Fruit fly (Drosophila melanogaster) whole organism, embryonic: Measurements from ENCODE around the gene Dtg.

ENCODE experiments used
- B-H2 ChIP-seq: fragments of 200-800 bp; sonication (Bioruptor generic); optimal IDR thresholded peaks from 2 replicates; lab custom pipeline; 2018; ENCODE audit warnings: missing biosample characterization, mild to moderate bottlenecking, missing genetic modification characterization
- CG10462 ChIP-seq: fragments of 200-800 bp; sonication (Bioruptor generic); optimal IDR thresholded peaks from 2 replicates; lab custom pipeline; 2016; ENCODE audit warnings: missing biosample characterization, missing genetic modification characterization
- CG10565 ChIP-seq: fragments of 200-800 bp; sonication (Bioruptor generic); optimal IDR thresholded peaks from 3 replicates; lab custom pipeline; 2016; ENCODE audit warnings: missing biosample characterization, mild to moderate bottlenecking, missing genetic modification characterization
- CG11093 ChIP-seq: fragments of 200-800 bp; sonication (Bioruptor generic); IDR thresholded peaks from 3 replicates; pipeline ENCODE4 v1.3.6; 2022; ENCODE audit warnings: missing biosample characterization, missing genetic modification characterization
- CG11456 ChIP-seq: fragments of 200-800 bp; sonication (Bioruptor generic); IDR thresholded peaks from 3 replicates; pipeline ENCODE4 v1.3.6; 2022; ENCODE audit warnings: missing biosample characterization, missing genetic modification characterization
- CG12236 ChIP-seq: fragments of 200-800 bp; sonication (Bioruptor generic); optimal IDR thresholded peaks from 2 replicates; lab custom pipeline; 2016; ENCODE audit warnings: missing biosample characterization, missing genetic modification characterization
- CG13894 ChIP-seq: fragments of 200-800 bp; sonication (Bioruptor generic); optimal IDR thresholded peaks from 3 replicates; lab custom pipeline; 2018; ENCODE audit warnings: missing biosample characterization, mild to moderate bottlenecking, missing genetic modification characterization, moderate library complexity
- CG14441 ChIP-seq: fragments of 200-800 bp; sonication (Bioruptor generic); IDR thresholded peaks from 2 replicates; pipeline ENCODE4 v1.3.6; 2022; ENCODE audit warnings: missing biosample characterization, missing genetic modification characterization
- CG14667 ChIP-seq: fragments of 200-800 bp; sonication (Bioruptor generic); IDR thresholded peaks from 2 replicates; pipeline ENCODE4 v1.3.6; 2022; ENCODE audit warnings: missing biosample characterization, missing genetic modification characterization
- CG15696 ChIP-seq: fragments of 200-800 bp; sonication (Bioruptor generic); optimal IDR thresholded peaks from 2 replicates; lab custom pipeline; 2019; ENCODE audit warnings: missing biosample characterization, mild to moderate bottlenecking, missing genetic modification characterization, moderate library complexity
- CG16815 ChIP-seq: fragments of 200-800 bp; sonication (Bioruptor generic); optimal IDR thresholded peaks from 3 replicates; lab custom pipeline; 2017; ENCODE audit warnings: missing biosample characterization, mild to moderate bottlenecking, missing genetic modification characterization
- CG2120 ChIP-seq: fragments of 200-800 bp; sonication (Bioruptor generic); optimal IDR thresholded peaks from 3 replicates; lab custom pipeline; 2016; ENCODE audit warnings: missing biosample characterization, missing genetic modification characterization
- CG2202 ChIP-seq: fragments of 200-800 bp; sonication (Bioruptor generic); optimal IDR thresholded peaks from 2 replicates; lab custom pipeline; 2018; ENCODE audit warnings: missing biosample characterization, mild to moderate bottlenecking, missing genetic modification characterization
- CG31365 ChIP-seq: fragments of 200-800 bp; sonication (Bioruptor generic); optimal IDR thresholded peaks from 2 replicates; lab custom pipeline; 2018; ENCODE audit warnings: missing biosample characterization, mild to moderate bottlenecking, missing genetic modification characterization
- CG32767 ChIP-seq: fragments of 200-800 bp; sonication (Bioruptor generic); IDR thresholded peaks from 2 replicates; pipeline ENCODE4 v1.3.6; 2022; ENCODE audit warnings: missing biosample characterization, missing genetic modification characterization
- CG33557 ChIP-seq: fragments of 200-800 bp; sonication (Bioruptor generic); optimal IDR thresholded peaks from 2 replicates; lab custom pipeline; 2019; ENCODE audit warnings: missing biosample characterization, mild to moderate bottlenecking, missing genetic modification characterization, moderate library complexity
- CG34376 ChIP-seq: fragments of 200-800 bp; sonication (Bioruptor generic); optimal IDR thresholded peaks from 2 replicates; lab custom pipeline; 2018; ENCODE audit warnings: missing biosample characterization, mild to moderate bottlenecking, missing genetic modification characterization
- CG42726 ChIP-seq: fragments of 200-800 bp; sonication (Bioruptor generic); IDR thresholded peaks from 2 replicates; pipeline ENCODE4 v1.3.6; 2022; ENCODE audit warnings: missing biosample characterization, missing genetic modification characterization; ENCODE audit not compliant: partially characterized antibody
- CG4360 ChIP-seq: fragments of 200-800 bp; sonication (Bioruptor generic); IDR thresholded peaks from 2 replicates; pipeline ENCODE4 v1.3.6; 2022; ENCODE audit warnings: missing biosample characterization, missing genetic modification characterization
- CG4404 ChIP-seq: fragments of 200-800 bp; sonication (Bioruptor generic); IDR thresholded peaks from 2 replicates; pipeline ENCODE4 v1.3.6; 2022; ENCODE audit warnings: missing biosample characterization, missing genetic modification characterization
- CG4424 ChIP-seq: fragments of 200-800 bp; sonication (Bioruptor generic); optimal IDR thresholded peaks from 3 replicates; lab custom pipeline; 2016; ENCODE audit warnings: missing biosample characterization, missing genetic modification characterization
- CG4707 ChIP-seq: fragments of 200-800 bp; sonication (Bioruptor generic); optimal IDR thresholded peaks from 2 replicates; lab custom pipeline; 2018; ENCODE audit warnings: missing biosample characterization, mild to moderate bottlenecking, missing genetic modification characterization, moderate library complexity
- CG4730 ChIP-seq: fragments of 200-800 bp; sonication (Bioruptor generic); IDR thresholded peaks from 2 replicates; pipeline ENCODE4 v1.3.6; 2022; ENCODE audit warnings: missing biosample characterization, missing genetic modification characterization
- CG6272 ChIP-seq: fragments of 200-800 bp; sonication (Bioruptor generic); IDR thresholded peaks from 2 replicates; pipeline ENCODE4 v1.3.6; 2022; ENCODE audit warnings: missing biosample characterization, missing genetic modification characterization
- CG7357 ChIP-seq: fragments of 200-800 bp; sonication (Bioruptor generic); IDR thresholded peaks from 3 replicates; pipeline ENCODE4 v1.3.6; 2022; ENCODE audit warnings: missing biosample characterization, missing genetic modification characterization
- CG8388 ChIP-seq: fragments of 200-800 bp; sonication (Bioruptor generic); optimal IDR thresholded peaks from 2 replicates; lab custom pipeline; 2019; ENCODE audit warnings: missing biosample characterization, mild to moderate bottlenecking, missing genetic modification characterization, moderate library complexity
- CG8478 ChIP-seq: fragments of >200 bp; optimal IDR thresholded peaks from 2 replicates; lab custom pipeline; 2018
- CG9932 ChIP-seq: fragments of 200-800 bp; sonication (Bioruptor generic); IDR thresholded peaks from 2 replicates; pipeline ENCODE4 v1.3.6; 2022; ENCODE audit warnings: missing biosample characterization, missing genetic modification characterization
- Dp ChIP-seq: fragments of 200-800 bp; sonication (Bioruptor generic); optimal IDR thresholded peaks from 2 replicates; lab custom pipeline; 2018; ENCODE audit warnings: missing biosample characterization, mild to moderate bottlenecking, missing genetic modification characterization, moderate library complexity
- Drgx ChIP-seq: fragments of 200-800 bp; sonication (Bioruptor generic); IDR thresholded peaks from 2 replicates; pipeline ENCODE4 v1.3.6; 2022; ENCODE audit warnings: missing biosample characterization, missing genetic modification characterization
- Ets65A ChIP-seq: fragments of 200-800 bp; sonication (Bioruptor generic); peaks from one replicate; lab custom pipeline; 2016; ENCODE audit warnings: missing biosample characterization, missing genetic modification characterization
- Fer3 ChIP-seq: fragments of 200-800 bp; sonication (Bioruptor generic); optimal IDR thresholded peaks from 2 replicates; lab custom pipeline; 2018; ENCODE audit warnings: missing biosample characterization, mild to moderate bottlenecking, missing genetic modification characterization, moderate library complexity
- Hr3 ChIP-seq: fragments of 200-800 bp; sonication (Bioruptor generic); optimal IDR thresholded peaks from 3 replicates; lab custom pipeline; 2016; ENCODE audit warnings: missing biosample characterization, missing genetic modification characterization
- Lim3 ChIP-seq: fragments of 200-800 bp; sonication (Bioruptor generic); IDR thresholded peaks from 2 replicates; pipeline ENCODE4 v1.3.6; 2022; ENCODE audit warnings: missing biosample characterization, missing genetic modification characterization
- MTF-1 ChIP-seq: fragments of 200-800 bp; sonication (Bioruptor generic); optimal IDR thresholded peaks from 2 replicates; lab custom pipeline; 2018; ENCODE audit warnings: missing biosample characterization, mild to moderate bottlenecking, missing genetic modification characterization, borderline replicate concordance
- NK7.1 ChIP-seq: fragments of 200-800 bp; sonication (Bioruptor generic); optimal IDR thresholded peaks from 3 replicates; lab custom pipeline; 2016; ENCODE audit warnings: missing biosample characterization, missing genetic modification characterization
- Neu2 ChIP-seq: fragments of 200-800 bp; sonication (Bioruptor generic); optimal IDR thresholded peaks from 3 replicates; lab custom pipeline; 2016; ENCODE audit warnings: missing biosample characterization, missing genetic modification characterization, borderline replicate concordance
- Rfx ChIP-seq: fragments of 200-800 bp; sonication (Bioruptor generic); IDR thresholded peaks from 2 replicates; pipeline ENCODE4 v1.3.6; 2022; ENCODE audit warnings: missing biosample characterization, missing genetic modification characterization
- Sin3A ChIP-seq: fragments of >200 bp; optimal IDR thresholded peaks from 2 replicates; lab custom pipeline; 2018
- Sox100B ChIP-seq: fragments of 200-800 bp; sonication (Bioruptor generic); optimal IDR thresholded peaks from 3 replicates; lab custom pipeline; 2018; ENCODE audit warnings: missing biosample characterization, mild to moderate bottlenecking, missing genetic modification characterization
- amos ChIP-seq: fragments of 200-800 bp; sonication (Bioruptor generic); IDR thresholded peaks from 2 replicates; pipeline ENCODE4 v1.3.6; 2022; ENCODE audit warnings: missing biosample characterization, missing genetic modification characterization; ENCODE audit not compliant: partially characterized antibody
- ap ChIP-seq: fragments of 200-800 bp; sonication (Bioruptor generic); IDR thresholded peaks from 2 replicates; pipeline ENCODE4 v1.3.6; 2022; ENCODE audit warnings: missing biosample characterization, missing genetic modification characterization
- bab2 ChIP-seq: fragments of 200-800 bp; sonication (Bioruptor generic); optimal IDR thresholded peaks from 2 replicates; lab custom pipeline; 2016; ENCODE audit warnings: missing biosample characterization, missing genetic modification characterization
- ci ChIP-seq: fragments of 200-800 bp; sonication (Bioruptor generic); IDR thresholded peaks from 3 replicates; pipeline ENCODE4 v1.3.6; 2022; ENCODE audit warnings: missing biosample characterization, missing genetic modification characterization
- crp ChIP-seq, 2 experiments: fragments of 200-800 bp; sonication (Bioruptor generic); optimal IDR thresholded peaks; 2 replicates in 1 of 2; 3 replicates in 1 of 2; lab custom pipeline; 2017; ENCODE audit warnings: missing biosample characterization in 2 of 2, missing genetic modification characterization in 2 of 2, mild to moderate bottlenecking in 1 of 2, moderate library complexity in 1 of 2
- dan ChIP-seq: fragments of 200-800 bp; sonication (Bioruptor generic); IDR thresholded peaks from 2 replicates; pipeline ENCODE4 v1.3.6; 2022; ENCODE audit warnings: missing biosample characterization, missing genetic modification characterization
- disco-r ChIP-seq: fragments of 200-800 bp; sonication (Bioruptor generic); optimal IDR thresholded peaks from 2 replicates; lab custom pipeline; 2016; ENCODE audit warnings: missing biosample characterization, missing genetic modification characterization
- eyg ChIP-seq: fragments of 200-800 bp; sonication (Bioruptor generic); optimal IDR thresholded peaks from 3 replicates; lab custom pipeline; 2016; ENCODE audit warnings: missing biosample characterization, missing genetic modification characterization
- gro ChIP-seq: fragments of 200-800 bp; sonication (Bioruptor generic); optimal IDR thresholded peaks from 2 replicates; lab custom pipeline; 2016; ENCODE audit warnings: missing biosample characterization, missing genetic modification characterization
- luna ChIP-seq: fragments of 200-800 bp; sonication (Bioruptor generic); optimal IDR thresholded peaks from 2 replicates; lab custom pipeline; 2016; ENCODE audit warnings: missing biosample characterization, missing genetic modification characterization
- peb ChIP-seq: fragments of 200-800 bp; sonication (Bioruptor generic); IDR thresholded peaks from 2 replicates; pipeline ENCODE4 v1.3.6; 2022; ENCODE audit warnings: missing biosample characterization, missing genetic modification characterization
- ssp ChIP-seq: fragments of 200-800 bp; sonication (Bioruptor generic); IDR thresholded peaks from 2 replicates; pipeline ENCODE4 v1.3.6; 2022; ENCODE audit warnings: missing biosample characterization, missing genetic modification characterization
- z ChIP-seq: fragments of 200-800 bp; sonication (Bioruptor generic); IDR thresholded peaks from 3 replicates; pipeline ENCODE4 v1.3.6; 2022; ENCODE audit warnings: missing biosample characterization, missing genetic modification characterization
- zfh1 ChIP-seq: fragments of 200-800 bp; sonication (Bioruptor generic); IDR thresholded peaks from 3 replicates; pipeline ENCODE4 v1.3.6; 2022; ENCODE audit warnings: missing biosample characterization, missing genetic modification characterization

Dtg gene

DNA sequence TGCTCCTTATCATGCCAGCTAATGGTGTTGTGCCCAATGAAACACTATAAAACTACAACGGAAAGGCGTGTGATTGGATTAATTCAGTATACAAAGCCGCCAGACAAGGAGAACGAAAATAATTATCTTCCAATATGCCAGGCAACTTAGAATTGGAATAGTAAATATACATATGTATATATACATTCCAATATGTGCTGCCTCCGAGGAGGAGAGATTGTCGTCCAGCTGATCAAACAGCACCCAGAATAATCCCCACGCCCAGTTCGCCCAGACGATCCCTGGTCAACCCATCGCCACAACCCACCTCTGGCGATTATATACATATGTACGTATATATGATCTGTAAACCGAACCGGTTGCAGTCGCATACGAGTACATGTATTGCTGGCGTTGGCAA lies 53.4 kb downstream of the Dtg start (continued):
- no peak for TF ChIP-seq Sox100B (GFP tag; lab: Kevin White, UChicago)
- TF ChIP-seq CG11456 (GFP tag; lab: Robert Waterston, UW): no peak
- no peak for TF ChIP-seq bab2 (GFP tag; lab: Kevin White, UChicago)
- TF ChIP-seq Fer3 (tag; lab: Kevin White, UChicago): no peak
- peak; percentile 49 for TF ChIP-seq CG33557 (GFP tag; lab: Kevin White, UChicago)
- no peak for TF ChIP-seq zfh1
- no peak for TF ChIP-seq CG32767 (GFP tag; lab: Robert Waterston, UW)
- TF ChIP-seq crp (GFP tag; optimal IDR thresholded peaks at IDR 0.05; lab: Kevin White, UChicago): no peak
- no peak for TF ChIP-seq CG16815
- TF ChIP-seq z (GFP tag; lab: Robert Waterston, UW): no peak
- no peak for TF ChIP-seq disco-r (GFP tag; lab: Kevin White, UChicago)
- no peak for TF ChIP-seq eyg (GFP tag; lab: Kevin White, UChicago)
- TF ChIP-seq CG4360: no peak
- no peak for TF ChIP-seq CG9932 (GFP tag; lab: Robert Waterston, UW)
- no peak for TF ChIP-seq CG10565 (GFP tag; lab: Kevin White, UChicago)
- TF ChIP-seq CG4707 (GFP tag; lab: Kevin White, UChicago): no peak
- no peak for TF ChIP-seq Lim3 (GFP tag; lab: Robert Waterston, UW)
- no peak for TF ChIP-seq B-H2 (GFP tag; lab: Kevin White, UChicago)
- no peak for TF ChIP-seq CG8388 (GFP tag; lab: Kevin White, UChicago)
- no peak for TF ChIP-seq Ets65A
- TF ChIP-seq Drgx (GFP tag; lab: Robert Waterston, UW): no peak
- no peak for TF ChIP-seq CG7357 (GFP tag; lab: Robert Waterston, UW)
- TF ChIP-seq CG42726 (GFP tag; lab: Robert Waterston, UW): no peak
- TF ChIP-seq NK7.1 (GFP tag; lab: Kevin White, UChicago): no peak
- no peak for TF ChIP-seq CG31365
- TF ChIP-seq CG11093 (GFP tag; lab: Robert Waterston, UW): no peak
- peak; percentile 36 for TF ChIP-seq CG15696 (tag; lab: Kevin White, UChicago)
- no peak for TF ChIP-seq luna (GFP tag; lab: Kevin White, UChicago)
- no peak for TF ChIP-seq Rfx (GFP tag; lab: Robert Waterston, UW)
- TF ChIP-seq CG10462 (GFP tag; lab: Kevin White, UChicago): no peak
- TF ChIP-seq ssp (GFP tag; lab: Robert Waterston, UW): no peak
- no peak for TF ChIP-seq CG2120 (GFP tag; lab: Kevin White, UChicago)
- no peak for TF ChIP-seq Hr3 (GFP tag; lab: Kevin White, UChicago)
- no peak for TF ChIP-seq Dp (GFP tag; lab: Kevin White, UChicago)
- no peak for TF ChIP-seq CG8478 (lab: Kevin White, UChicago)
- no peak for TF ChIP-seq CG4730
- no peak for TF ChIP-seq CG34376 (GFP tag; lab: Kevin White, UChicago)
- no peak for TF ChIP-seq CG12236 (GFP tag; lab: Kevin White, UChicago)
- TF ChIP-seq gro (GFP tag; lab: Kevin White, UChicago): no peak
- TF ChIP-seq amos (GFP tag; lab: Robert Waterston, UW): no peak
- TF ChIP-seq ap (GFP tag; lab: Robert Waterston, UW): no peak
- TF ChIP-seq peb: no peak
- no peak for TF ChIP-seq dan (GFP tag; lab: Robert Waterston, UW)
- TF ChIP-seq CG14441 (GFP tag; lab: Robert Waterston, UW): no peak
- no peak for TF ChIP-seq CG6272
- TF ChIP-seq Sin3A: no peak
- no peak for TF ChIP-seq CG4404 (GFP tag; lab: Robert Waterston, UW)
- TF ChIP-seq CG2202 (tag; lab: Kevin White, UChicago): no peak
- no peak for TF ChIP-seq CG14667 (GFP tag; lab: Robert Waterston, UW)
- TF ChIP-seq CG4424 (GFP tag; lab: Kevin White, UChicago): no peak
- TF ChIP-seq CG13894 (tag; lab: Kevin White, UChicago): no peak
- peak; percentile 38; the same call in 1 of the 3 replicates for TF ChIP-seq ci (GFP tag; lab: Robert Waterston, UW)
- peak; percentile 46 for TF ChIP-seq MTF-1
- TF ChIP-seq Neu2 (GFP tag; lab: Kevin White, UChicago): no peak
